Worm (Caenorhabditis elegans): ENCODE data around the gene K06H6.5.

DNA sequence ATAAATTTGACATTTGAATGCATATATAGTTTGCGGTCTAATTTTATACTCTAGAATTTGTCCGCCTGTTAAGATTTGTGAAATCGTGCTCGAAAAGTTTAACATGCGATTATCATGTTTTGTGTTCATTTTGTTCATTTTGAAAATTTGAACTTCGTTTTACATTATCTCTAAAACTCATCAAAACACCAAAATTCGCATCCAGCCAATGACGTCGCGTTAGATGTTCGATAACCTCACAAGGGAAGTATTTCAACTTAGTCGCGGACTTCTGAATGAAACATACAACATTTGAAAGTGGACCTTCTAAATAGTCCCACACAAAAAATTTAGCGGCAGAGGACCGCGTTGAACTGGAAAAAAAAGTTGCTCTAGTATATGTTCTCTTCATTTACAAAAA lies 34.7 kb upstream of the K06H6.5 start:
- TF ChIP-seq aly-2 (tag; optimal IDR thresholded peaks at IDR 0.05), result no peak
- TF ChIP-seq dpl-1 (GFP tag; optimal IDR thresholded peaks at IDR 0.05), result no peak

Measured in whole organism, L1 larva.